Fruit fly (Drosophila melanogaster): ENCODE results near the gene qua.

qua gene

dm6 chr2L:17450505-17451415 is 46.2 kb downstream of the qua start (continued):
- TF ChIP-seq CG10565 (GFP tag; optimal IDR thresholded peaks at IDR 0.05) (no peak), CG8359 (GFP tag; optimal IDR thresholded peaks at IDR 0.05; ENCODE audit: borderline replicate concordance) (no peak), CG7928 (GFP tag; optimal IDR thresholded peaks at IDR 0.05) (no peak), Fer3 (tag; optimal IDR thresholded peaks at IDR 0.05) (peak; percentile 66), Pdp1 (GFP tag; optimal IDR thresholded peaks at IDR 0.05) (peak; percentile 9 to 53), bab2 (GFP tag; optimal IDR thresholded peaks at IDR 0.05) (peak; percentile 40), grn (GFP tag; optimal IDR thresholded peaks at IDR 0.05) (no peak), CG4282 (GFP tag; optimal IDR thresholded peaks at IDR 0.05) (no peak), Fer2 (tag; optimal IDR thresholded peaks at IDR 0.05) (peak; percentile 18), tna (GFP tag; IDR thresholded peaks at IDR 0.05; ENCODE audit: partially characterized antibody) (no peak), ATbp (GFP tag; optimal IDR thresholded peaks at IDR 0.05) (peak; percentile 41), tx (GFP tag; optimal IDR thresholded peaks at IDR 0.05) (no peak), ssp (GFP tag; IDR thresholded peaks at IDR 0.05) (no peak), PHDP (tag; optimal IDR thresholded peaks at IDR 0.05) (peak; percentile 74), Hsf (GFP tag; optimal IDR thresholded peaks at IDR 0.05) (peak; percentile 37), Ravus (GFP tag; IDR thresholded peaks at IDR 0.05) (no peak), row (GFP tag; IDR thresholded peaks at IDR 0.05) (no peak; the same call in 2 of the 3 replicates), slbo (GFP tag; IDR thresholded peaks at IDR 0.05) (peak; percentile 63), tin (GFP tag; optimal IDR thresholded peaks at IDR 0.05) (peak; percentile 19), CG17612 (GFP tag; IDR thresholded peaks at IDR 0.05) (no peak), CG10267 (tag; optimal IDR thresholded peaks at IDR 0.05) (peak; percentile 35), Sin3A (optimal IDR thresholded peaks at IDR 0.05) (no peak), Antp (GFP tag; optimal IDR thresholded peaks at IDR 0.05) (peak; percentile 27), prd (optimal IDR thresholded peaks at IDR 0.05) (no peak), prd (GFP tag; IDR thresholded peaks at IDR 0.05) (no peak), corto (GFP tag; optimal IDR thresholded peaks at IDR 0.05) (no peak), CG2199 (GFP tag; IDR thresholded peaks at IDR 0.05) (no peak), CG6272 (GFP tag; IDR thresholded peaks at IDR 0.05) (no peak), gt (GFP tag; IDR thresholded peaks at IDR 0.05) (no peak), CG12219 (GFP tag; optimal IDR thresholded peaks at IDR 0.05) (peak; percentile 20), seq (GFP tag; IDR thresholded peaks at IDR 0.05) (0 out of 2 replicates have a peak, but pooled peaks have one; percentile 43), CG7556 (GFP tag; optimal IDR thresholded peaks at IDR 0.05) (peak; percentile 77), Oaz (GFP tag; IDR thresholded peaks at IDR 0.05) (peak; percentile 34), trem (tag; optimal IDR thresholded peaks at IDR 0.05) (peak; percentile 19), ems (GFP tag; optimal IDR thresholded peaks at IDR 0.05) (no peak), Spps (tag; optimal IDR thresholded peaks at IDR 0.05) (no peak), CG10321 (GFP tag; IDR thresholded peaks at IDR 0.05) (no peak), schlank (tag; optimal IDR thresholded peaks at IDR 0.05) (peak; percentile 21), CG16779 (GFP tag; IDR thresholded peaks at IDR 0.05) (0 out of 2 replicates have a peak, but pooled peaks have one; percentile 30), CG1603 (tag; optimal IDR thresholded peaks at IDR 0.05) (peak; percentile 32), CG9817 (tag; optimal IDR thresholded peaks at IDR 0.05) (peak; percentile 53), psq (GFP tag; optimal IDR thresholded peaks at IDR 0.05) (no peak), CG2116 (GFP tag; optimal IDR thresholded peaks at IDR 0.05) (no peak), Hr78 (GFP tag; optimal IDR thresholded peaks at IDR 0.05) (no peak), NC2α (GFP tag; optimal IDR thresholded peaks at IDR 0.05) (no peak), CG18262 (tag; optimal IDR thresholded peaks at IDR 0.05) (peak; percentile 70), vfl (GFP tag; optimal IDR thresholded peaks at IDR 0.05) (no peak), ro (GFP tag; IDR thresholded peaks at IDR 0.05) (no peak), CG12071 (GFP tag; optimal IDR thresholded peaks at IDR 0.05) (peak; percentile 35), fd102C (GFP tag; optimal IDR thresholded peaks at IDR 0.05) (no peak)
